Worm (Caenorhabditis elegans) whole organism, midembryonic: ENCODE results near the gene M02D8.7.

Source experiments
- cog-1 ChIP-seq: sonication (generic microtip); optimal IDR thresholded peaks from 2 replicates; lab custom pipeline; 2016; ENCODE audit warnings: missing genetic modification characterization, missing compliant biosample characterization
- flt-1 ChIP-seq: fragments of 200-800 bp; sonication (Bioruptor generic); IDR thresholded peaks from 2 replicates; pipeline ENCODE4 v1.3.6; 2022; ENCODE audit warnings: missing genetic modification characterization, missing compliant biosample characterization
- med-1 ChIP-seq: sonication (generic microtip); optimal IDR thresholded peaks from 2 replicates; lab custom pipeline; 2017; ENCODE audit warnings: missing genetic modification characterization, mild to moderate bottlenecking, missing compliant biosample characterization, antibody characterized with exemption, missing genetic modification reagents; ENCODE audit not compliant: insufficient read depth
- tab-1 ChIP-seq: fragments of 200-800 bp; sonication (Bioruptor generic); IDR thresholded peaks from 2 replicates; pipeline ENCODE4 v1.3.6; 2022; ENCODE audit warnings: missing genetic modification characterization, missing compliant biosample characterization
- ztf-29 ChIP-seq: fragments of 200-800 bp; sonication (Bioruptor generic); IDR thresholded peaks from 2 replicates; pipeline ENCODE4 v1.3.6; 2022; ENCODE audit warnings: missing genetic modification reagents, missing genetic modification characterization, missing compliant biosample characterization

DNA sequence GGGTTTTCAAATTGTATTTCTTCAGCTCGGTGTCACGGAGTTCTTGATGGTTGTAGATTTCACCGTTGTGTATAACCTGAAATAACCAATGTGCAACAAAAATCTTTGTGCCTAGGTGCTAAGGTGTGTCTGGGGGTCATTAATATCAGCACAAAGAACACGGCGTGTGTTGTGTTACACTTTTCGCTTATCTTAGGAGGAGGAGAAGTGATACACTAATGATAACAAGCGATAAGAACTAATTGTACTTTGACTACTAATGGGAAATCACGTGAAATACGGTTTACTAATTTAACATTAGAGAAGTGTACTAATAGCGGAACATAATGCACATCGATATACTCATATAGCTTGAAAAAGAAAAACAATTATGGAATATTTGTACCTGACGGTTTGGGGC, 7.4 kb upstream of the M02D8.7 start:
- TF ChIP-seq tab-1 (GFP tag; lab: Robert Waterston, UW) (no peak), flt-1 (GFP tag; lab: Robert Waterston, UW) (no peak), med-1 (no peak), cog-1 (tag; lab: Kevin White, UChicago) (no peak), ztf-29 (GFP tag; lab: Robert Waterston, UW) (no peak)
